Worm (Caenorhabditis elegans) whole organism, young adult: ENCODE measurements around the gene npr-28.

Experiments used
- B0019.2 ChIP-seq: fragments of 200-800 bp; sonication (Bioruptor generic); conservative IDR thresholded peaks from 2 replicates; pipeline ENCODE4 v1.3.6; 2022; ENCODE audit warnings: missing genetic modification reagents, missing genetic modification characterization, missing compliant biosample characterization
- B0261.1 ChIP-seq: sonication (generic microtip); optimal IDR thresholded peaks from 2 replicates; lab custom pipeline; 2016; ENCODE audit warnings: mild to moderate bottlenecking, missing genetic modification characterization, moderate library complexity, missing compliant biosample characterization
- F33H1.4 ChIP-seq: fragments of 200-800 bp; sonication (Bioruptor generic); IDR thresholded peaks from 2 replicates; pipeline ENCODE4 v1.3.6; 2022; ENCODE audit warnings: missing genetic modification reagents, missing genetic modification characterization, missing compliant biosample characterization
- F39B2.1 ChIP-seq: fragments of 200-800 bp; sonication (Bioruptor generic); IDR thresholded peaks from 2 replicates; pipeline ENCODE4 v1.3.6; 2022; ENCODE audit warnings: missing genetic modification reagents, missing genetic modification characterization, missing compliant biosample characterization
- T07F8.4 ChIP-seq: sonication (generic microtip); optimal IDR thresholded peaks from 2 replicates; lab custom pipeline; 2016; ENCODE audit warnings: mild to moderate bottlenecking, missing genetic modification characterization, moderate library complexity, missing compliant biosample characterization
- T26A5.8 ChIP-seq: sonication (generic microtip); optimal IDR thresholded peaks from 2 replicates; lab custom pipeline; 2016; ENCODE audit warnings: missing genetic modification characterization, missing compliant biosample characterization
- Y67H2A.10 ChIP-seq: fragments of 200-800 bp; sonication (Bioruptor generic); conservative IDR thresholded peaks from 2 replicates; pipeline ENCODE4 v1.3.6; 2022; ENCODE audit warnings: missing genetic modification reagents, missing genetic modification characterization, missing compliant biosample characterization
- akir-1 ChIP-seq: fragments of 200-800 bp; sonication (Bioruptor generic); optimal IDR thresholded peaks from 2 replicates; lab custom pipeline; 2018; ENCODE audit warnings: mild to moderate bottlenecking, missing genetic modification characterization, moderate library complexity, missing compliant biosample characterization
- aptf-3 ChIP-seq: fragments of 200-800 bp; sonication (Bioruptor generic); IDR thresholded peaks from 2 replicates; pipeline ENCODE4 v1.3.6; 2022; ENCODE audit warnings: missing genetic modification characterization, missing compliant biosample characterization
- atf-7 ChIP-seq: sonication (generic microtip); optimal IDR thresholded peaks from 2 replicates; lab custom pipeline; 2017; ENCODE audit warnings: mild to moderate bottlenecking, missing genetic modification characterization, missing compliant biosample characterization
- attf-3 ChIP-seq: fragments of 200-800 bp; sonication (Bioruptor generic); conservative IDR thresholded peaks from 2 replicates; pipeline ENCODE4 v1.3.6; 2022; ENCODE audit warnings: missing genetic modification reagents, missing genetic modification characterization, missing compliant biosample characterization
- attf-5 ChIP-seq: fragments of 200-800 bp; sonication (Bioruptor generic); optimal IDR thresholded peaks from 2 replicates; lab custom pipeline; 2018; ENCODE audit warnings: mild to moderate bottlenecking, missing genetic modification characterization, missing compliant biosample characterization
- bed-2 ChIP-seq: fragments of 200-800 bp; sonication (Bioruptor generic); IDR thresholded peaks from 2 replicates; pipeline ENCODE4 v1.3.6; 2022; ENCODE audit warnings: missing genetic modification reagents, missing genetic modification characterization, missing compliant biosample characterization
- dox-1 ChIP-seq: fragments of 200-800 bp; sonication (Bioruptor generic); IDR thresholded peaks from 2 replicates; pipeline ENCODE4 v1.3.6; 2022; ENCODE audit warnings: missing genetic modification reagents, missing genetic modification characterization, missing compliant biosample characterization
- efl-1 ChIP-seq: fragments of 150-350 bp; optimal IDR thresholded peaks from 2 replicates; lab custom pipeline; 2014; ENCODE audit warnings: missing biosample characterization, missing genetic modification reagents, missing genetic modification characterization
- hmg-1.2 ChIP-seq: fragments of 200-800 bp; sonication (Bioruptor generic); IDR thresholded peaks from 2 replicates; pipeline ENCODE4 v1.3.6; 2022; ENCODE audit warnings: missing genetic modification reagents, missing genetic modification characterization, missing compliant biosample characterization
- let-526 ChIP-seq: fragments of 200-800 bp; sonication (Bioruptor generic); IDR thresholded peaks from 2 replicates; pipeline ENCODE4 v1.3.6; 2022; ENCODE audit warnings: missing genetic modification reagents, missing genetic modification characterization, missing compliant biosample characterization
- lin-35 ChIP-seq, 3 experiments: fragments of 150-350 bp in 2 of 3; sonication (generic microtip) in 1 of 3; optimal IDR thresholded peaks; 2 replicates each; lab custom pipeline; 2014 to 2018; ENCODE audit warnings: missing biosample characterization in 3 of 3, missing genetic modification characterization in 3 of 3, missing genetic modification reagents in 3 of 3
- lin-54 ChIP-seq: fragments of 200-800 bp; sonication (Bioruptor generic); optimal IDR thresholded peaks from 2 replicates; lab custom pipeline; 2018; ENCODE audit warnings: mild to moderate bottlenecking, missing genetic modification characterization, missing compliant biosample characterization
- lir-1 ChIP-seq: fragments of 200-800 bp; sonication (Bioruptor generic); conservative IDR thresholded peaks from 2 replicates; pipeline ENCODE4 v1.3.6; 2022; ENCODE audit warnings: missing genetic modification reagents, missing genetic modification characterization, missing compliant biosample characterization
- madf-6 ChIP-seq: fragments of 200-800 bp; sonication (Bioruptor generic); IDR thresholded peaks from 2 replicates; pipeline ENCODE4 v1.3.6; 2022; ENCODE audit warnings: missing genetic modification reagents, missing genetic modification characterization, missing compliant biosample characterization
- mcd-1 ChIP-seq: fragments of 200-800 bp; sonication (Bioruptor generic); IDR thresholded peaks from 2 replicates; pipeline ENCODE4 v1.3.6; 2022; ENCODE audit warnings: missing genetic modification reagents, missing genetic modification characterization, missing compliant biosample characterization
- mes-4 ChIP-seq: sonication (generic microtip); optimal IDR thresholded peaks from 2 replicates; lab custom pipeline; 2016; ENCODE audit warnings: missing genotype, missing genetic modification characterization, missing compliant biosample characterization
- mxl-1 ChIP-seq: sonication (generic microtip); optimal IDR thresholded peaks from 2 replicates; lab custom pipeline; 2016; ENCODE audit warnings: missing genetic modification characterization, missing compliant biosample characterization
- nhr-80 ChIP-seq: sonication (generic microtip); optimal IDR thresholded peaks from 2 replicates; lab custom pipeline; 2016; ENCODE audit warnings: missing genetic modification characterization, missing compliant biosample characterization
- rec-8 ChIP-seq, 2 experiments: sonication (generic microtip); optimal IDR thresholded peaks; 2 replicates each; lab custom pipeline; 2016; ENCODE audit warnings: mild to moderate bottlenecking in 2 of 2, missing genetic modification characterization in 2 of 2, missing genetic modification reagents in 2 of 2, missing genotype in 2 of 2, missing biosample characterization in 1 of 2, missing compliant biosample characterization in 1 of 2, moderate library complexity in 1 of 2
- repo-1 ChIP-seq: sonication (generic microtip); optimal IDR thresholded peaks from 2 replicates; lab custom pipeline; 2017; ENCODE audit warnings: mild to moderate bottlenecking, missing genetic modification characterization, missing compliant biosample characterization
- snpc-1.1 ChIP-seq: sonication (generic microtip); optimal IDR thresholded peaks from 2 replicates; lab custom pipeline; 2017; ENCODE audit warnings: missing genetic modification characterization, mild to moderate bottlenecking, missing compliant biosample characterization, antibody characterized with exemption, moderate library complexity, missing genotype, missing genetic modification reagents; ENCODE audit not compliant: insufficient read depth
- sptf-2 ChIP-seq: fragments of 200-800 bp; sonication (Bioruptor generic); optimal IDR thresholded peaks from 2 replicates; lab custom pipeline; 2018; ENCODE audit warnings: mild to moderate bottlenecking, missing genetic modification characterization, missing compliant biosample characterization
- tlf-1 ChIP-seq: fragments of 200-800 bp; sonication (Bioruptor generic); optimal IDR thresholded peaks from 2 replicates; lab custom pipeline; 2018; ENCODE audit warnings: mild to moderate bottlenecking, missing genetic modification characterization, missing compliant biosample characterization
- xnd-1 ChIP-seq: sonication (generic microtip); optimal IDR thresholded peaks from 2 replicates; lab custom pipeline; 2016; ENCODE audit warnings: missing genotype, missing genetic modification reagents, missing genetic modification characterization, missing compliant biosample characterization
- ztf-18 ChIP-seq: sonication (generic microtip); optimal IDR thresholded peaks from 2 replicates; lab custom pipeline; 2016; ENCODE audit warnings: missing genotype, mild to moderate bottlenecking, missing genetic modification characterization, missing compliant biosample characterization
- ztf-26 ChIP-seq: sonication (generic microtip); optimal IDR thresholded peaks from 2 replicates; lab custom pipeline; 2017; ENCODE audit warnings: missing genetic modification characterization, missing compliant biosample characterization
- ztf-6 ChIP-seq: fragments of 200-800 bp; sonication (Bioruptor generic); IDR thresholded peaks from 2 replicates; pipeline ENCODE4 v1.3.6; 2022; ENCODE audit warnings: missing genetic modification reagents, missing genetic modification characterization, missing compliant biosample characterization

npr-28 gene

DNA sequence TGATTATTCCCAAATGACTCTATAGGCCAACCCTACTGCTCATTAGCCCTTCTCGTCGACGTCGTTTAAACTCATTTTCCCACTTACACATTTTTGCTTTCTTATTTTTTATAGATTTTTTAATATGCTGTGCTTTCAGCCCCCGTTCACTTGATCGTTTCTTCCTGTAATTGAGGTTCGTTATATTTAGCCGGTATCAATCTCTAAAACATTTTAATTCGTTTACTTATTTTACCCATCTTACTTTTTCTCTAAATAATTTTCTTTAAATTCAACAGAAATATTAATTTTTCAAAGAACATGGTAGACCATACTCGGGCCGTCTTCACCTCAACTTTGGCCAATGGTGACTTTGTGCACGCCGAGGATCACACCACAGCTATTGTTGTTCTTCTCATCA is 9.2 kb downstream of the npr-28 start, which contains the start of gene F55E10.1:
TSS of gene F55E10.1 (plus strand) at position 301 of the 400 bp plus-strand sequence.
- TF ChIP-seq ztf-6 (GFP tag; lab: Robert Waterston, UW), result no peak
- TF ChIP-seq, all 124 proteins: peak for 0

DNA sequence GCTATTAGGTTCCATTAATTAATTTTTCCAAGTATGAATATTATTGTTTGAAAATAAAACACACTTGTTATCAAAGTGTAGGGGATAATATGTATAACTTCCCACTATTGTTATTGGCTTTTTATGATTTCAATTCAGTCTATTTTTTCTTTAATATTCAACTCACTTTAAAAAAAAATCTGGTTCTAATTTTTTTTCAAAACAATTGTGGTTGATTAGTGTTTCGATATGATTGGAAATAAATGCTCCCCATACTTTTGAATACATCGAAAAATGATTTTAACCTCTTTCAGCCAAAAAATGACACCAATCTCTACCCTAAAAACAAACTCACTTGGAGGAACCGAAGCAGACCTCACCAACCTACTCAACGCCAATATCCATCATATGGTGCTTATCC is 10.5 kb downstream of the npr-28 start, which contains the start of gene F55E10.2:
TSS of gene F55E10.2 (plus strand) at position 301 of the 400 bp plus-strand sequence.
- TF ChIP-seq B0019.2 (GFP tag; lab: Robert Waterston, UW), result no peak
- TF ChIP-seq nhr-80 (tag; lab: Kevin White, UChicago), result no peak
- no peak for TF ChIP-seq Y67H2A.10 (GFP tag; lab: Robert Waterston, UW)
- TF ChIP-seq T07F8.4 (tag; lab: Kevin White, UChicago), result no peak
- TF ChIP-seq hmg-1.2 (GFP tag; lab: Robert Waterston, UW), result no peak
- TF ChIP-seq lin-35 (GFP tag; optimal IDR thresholded peaks at IDR 0.05; lab: Kevin White, UChicago), result no peak
- TF ChIP-seq ztf-18 (tag; lab: Kevin White, UChicago), result no peak
- TF ChIP-seq repo-1 (tag; lab: Kevin White, UChicago), result no peak
- no peak for TF ChIP-seq mcd-1 (GFP tag; lab: Robert Waterston, UW)
- TF ChIP-seq F33H1.4 (GFP tag; lab: Robert Waterston, UW), result no peak
- no peak for TF ChIP-seq attf-5 (GFP tag; lab: Kevin White, UChicago)
- TF ChIP-seq rec-8 (tag; optimal IDR thresholded peaks at IDR 0.05; lab: Kevin White, UChicago), result no peak
- TF ChIP-seq sptf-2 (GFP tag; lab: Kevin White, UChicago), result no peak
- TF ChIP-seq xnd-1 (tag; lab: Kevin White, UChicago), result no peak
- no peak for TF ChIP-seq aptf-3

DNA sequence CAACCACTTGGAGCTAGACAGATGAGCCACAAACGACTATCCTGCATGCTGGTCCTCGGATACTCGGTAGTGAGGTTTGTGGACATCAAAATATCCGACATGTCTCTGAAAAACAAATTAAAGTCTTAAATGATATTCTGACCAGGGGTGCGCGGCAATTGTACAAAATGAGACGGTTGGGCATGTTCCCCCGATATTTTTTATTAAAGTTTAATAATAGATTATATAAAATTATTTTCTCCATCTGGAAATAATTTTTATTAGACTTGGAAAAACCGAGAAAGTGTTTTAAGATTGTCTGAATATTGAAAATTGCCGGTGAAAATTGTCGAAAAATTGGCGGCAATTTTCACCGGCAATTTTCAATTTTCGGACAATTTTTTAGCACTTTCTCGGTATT is 23.1 kb downstream of the npr-28 start, which contains the start of gene F55E10.4:
TSS of gene F55E10.4 (minus strand) at position 101 of the 400 bp plus-strand sequence.
- TF ChIP-seq mes-4 (tag; lab: Kevin White, UChicago) (no peak), mxl-1 (no peak), tlf-1 (GFP tag; lab: Kevin White, UChicago) (no peak), T26A5.8 (tag; lab: Kevin White, UChicago) (no peak), T07F8.4 (tag; lab: Kevin White, UChicago) (no peak), bed-2 (GFP tag; lab: Robert Waterston, UW) (no peak), ztf-26 (tag; lab: Kevin White, UChicago) (no peak), B0261.1 (tag; lab: Kevin White, UChicago) (no peak), attf-3 (no peak), lir-1 (GFP tag; lab: Robert Waterston, UW) (no peak), akir-1 (GFP tag; lab: Kevin White, UChicago) (no peak), snpc-1.1 (tag; lab: Kevin White, UChicago) (no peak), let-526 (no peak)

DNA sequence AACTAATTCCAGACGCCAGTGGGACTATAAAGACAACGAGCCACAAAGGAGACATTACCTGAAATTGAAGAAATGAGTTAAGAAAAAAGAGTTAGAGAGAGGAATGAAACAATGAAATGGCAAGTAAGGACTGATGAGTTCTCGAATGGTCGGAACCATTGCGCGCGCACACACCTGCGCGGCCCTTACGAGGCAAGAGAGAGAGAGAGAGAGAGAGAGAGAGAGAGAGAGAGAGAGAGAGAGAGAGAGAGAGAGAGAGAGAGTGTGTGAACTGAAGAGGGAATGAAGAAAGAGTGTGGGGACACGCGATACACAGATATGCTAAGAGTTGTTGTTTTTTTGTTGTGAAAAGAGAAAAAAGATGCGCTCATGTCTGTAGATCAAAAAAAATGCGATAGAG is 24.5 kb downstream of the npr-28 start, which contains the start of gene R09F10.8:
TSS of gene R09F10.8 (minus strand) at position 58 of the 400 bp plus-strand sequence.
- TF ChIP-seq madf-6 (GFP tag; lab: Robert Waterston, UW) (peak; percentile 45; the same call in 1 of the 2 replicates), dox-1 (GFP tag; lab: Robert Waterston, UW) (peak; percentile 41; the same call in 1 of the 2 replicates), attf-3 (no peak), efl-1 (GFP tag; lab: Kevin White, UChicago) (peak; percentile 32)

DNA sequence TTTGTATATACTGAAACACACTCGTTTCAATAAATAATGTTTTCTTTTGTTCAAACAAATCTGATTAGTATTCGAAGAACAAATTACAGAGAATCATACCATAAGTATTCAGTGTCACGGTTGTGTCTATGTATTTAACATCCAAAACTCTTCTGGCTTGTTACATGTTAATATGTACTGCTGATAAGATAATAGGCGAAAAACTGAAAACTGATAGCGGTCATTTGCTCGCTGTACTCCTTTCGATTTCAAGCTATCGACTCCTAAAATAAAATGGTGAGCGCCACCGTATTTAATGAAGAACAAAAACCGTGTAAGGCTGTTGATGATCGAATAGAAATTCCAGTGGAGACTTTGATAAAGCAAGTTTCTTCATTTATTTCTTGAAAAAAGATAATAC is 27.5 kb downstream of the npr-28 start, which contains the start of gene R09F10.1:
TSS of gene R09F10.1 (plus strand) at position 222 of the 400 bp plus-strand sequence.
- TF ChIP-seq atf-7 (no peak), F39B2.1 (no peak), nhr-80 (tag; lab: Kevin White, UChicago) (peak; percentile 72), dox-1 (GFP tag; lab: Robert Waterston, UW) (peak; percentile 14; the same call in 1 of the 2 replicates), lin-54 (GFP tag; lab: Kevin White, UChicago) (no peak)
